Fruit fly (Drosophila melanogaster) whole organism, embryonic: ENCODE measurements around the gene Svil.

Source experiments
- Ada2b ChIP-seq: fragments of 200-800 bp; sonication (Bioruptor generic); IDR thresholded peaks from 2 replicates; pipeline ENCODE4 v1.3.6; 2022; ENCODE audit warnings: missing biosample characterization, missing genetic modification characterization
- Atf-2 ChIP-seq: fragments of 200-800 bp; sonication (Bioruptor generic); optimal IDR thresholded peaks from 2 replicates; lab custom pipeline; 2016; ENCODE audit warnings: missing biosample characterization, missing genetic modification characterization
- BtbVII ChIP-seq: fragments of 200-800 bp; sonication (Bioruptor generic); optimal IDR thresholded peaks from 3 replicates; lab custom pipeline; 2017; ENCODE audit warnings: missing biosample characterization, mild to moderate bottlenecking, missing genetic modification characterization
- CG1024 ChIP-seq: fragments of 200-800 bp; sonication (Bioruptor generic); IDR thresholded peaks from 2 replicates; pipeline ENCODE4 v1.3.6; 2022; ENCODE audit warnings: missing biosample characterization, missing genetic modification characterization
- CG10267 ChIP-seq: fragments of 200-800 bp; sonication (Bioruptor generic); optimal IDR thresholded peaks from 2 replicates; lab custom pipeline; 2018; ENCODE audit warnings: missing biosample characterization, mild to moderate bottlenecking, missing genetic modification characterization, moderate library complexity
- CG11504 ChIP-seq: fragments of 200-800 bp; sonication (Bioruptor generic); optimal IDR thresholded peaks from 3 replicates; lab custom pipeline; 2019; ENCODE audit warnings: missing biosample characterization, mild to moderate bottlenecking, missing genetic modification characterization, moderate library complexity
- CG14965 ChIP-seq: fragments of 200-800 bp; sonication (Bioruptor generic); optimal IDR thresholded peaks from 2 replicates; lab custom pipeline; 2016; ENCODE audit warnings: missing biosample characterization, missing genetic modification characterization, borderline replicate concordance
- CG16813 ChIP-seq: fragments of 200-800 bp; sonication (Bioruptor generic); IDR thresholded peaks from 3 replicates; pipeline ENCODE4 v1.3.6; 2022; ENCODE audit warnings: missing biosample characterization, missing genetic modification characterization; ENCODE audit not compliant: partially characterized antibody
- CG18619 ChIP-seq: fragments of 200-800 bp; sonication (Bioruptor generic); optimal IDR thresholded peaks from 3 replicates; lab custom pipeline; 2017; ENCODE audit warnings: missing biosample characterization, mild to moderate bottlenecking, missing genetic modification characterization
- CG5245 ChIP-seq: fragments of 200-800 bp; sonication (Bioruptor generic); optimal IDR thresholded peaks from 3 replicates; lab custom pipeline; 2016; ENCODE audit warnings: missing biosample characterization, missing genetic modification characterization
- CG6254 ChIP-seq: fragments of 200-800 bp; sonication (Bioruptor generic); optimal IDR thresholded peaks from 3 replicates; lab custom pipeline; 2017; ENCODE audit warnings: mild to moderate bottlenecking, missing biosample characterization, missing genetic modification reagents, missing genetic modification characterization
- CG6272 ChIP-seq: fragments of 200-800 bp; sonication (Bioruptor generic); IDR thresholded peaks from 2 replicates; pipeline ENCODE4 v1.3.6; 2022; ENCODE audit warnings: missing biosample characterization, missing genetic modification characterization
- CG7839 ChIP-seq: fragments of 200-800 bp; sonication (Bioruptor generic); optimal IDR thresholded peaks from 3 replicates; lab custom pipeline; 2018; ENCODE audit warnings: missing biosample characterization, mild to moderate bottlenecking, missing genetic modification characterization, moderate library complexity
- CG8944 ChIP-seq: fragments of 200-800 bp; sonication (Bioruptor generic); optimal IDR thresholded peaks from 3 replicates; lab custom pipeline; 2016; ENCODE audit warnings: missing biosample characterization, missing genetic modification characterization
- D19A ChIP-seq: fragments of 200-800 bp; optimal IDR thresholded peaks from 3 replicates; lab custom pipeline; 2019; ENCODE audit warnings: missing biosample characterization, mild to moderate bottlenecking, missing genetic modification characterization, moderate library complexity
- Dek ChIP-seq: fragments of 200-800 bp; sonication (Bioruptor generic); optimal IDR thresholded peaks from 3 replicates; lab custom pipeline; 2019; ENCODE audit warnings: missing biosample characterization, mild to moderate bottlenecking, missing genetic modification characterization, moderate library complexity
- Hr51 ChIP-seq, 2 experiments: fragments of 200-800 bp; sonication (Bioruptor generic); optimal IDR thresholded peaks; 2 replicates in 1 of 2; 3 replicates in 1 of 2; lab custom pipeline; 2016 to 2018; ENCODE audit warnings: missing biosample characterization in 2 of 2, missing genetic modification characterization in 2 of 2, mild to moderate bottlenecking in 1 of 2, moderate library complexity in 1 of 2
- Med ChIP-seq: fragments of 200-800 bp; sonication (Bioruptor generic); peaks from one replicate; lab custom pipeline; 2016; ENCODE audit warnings: missing biosample characterization, missing genetic modification characterization, mild to moderate bottlenecking, inconsistent platforms, moderate library complexity
- Neu2 ChIP-seq: fragments of 200-800 bp; sonication (Bioruptor generic); optimal IDR thresholded peaks from 3 replicates; lab custom pipeline; 2016; ENCODE audit warnings: missing biosample characterization, missing genetic modification characterization, borderline replicate concordance
- Oli ChIP-seq: fragments of 200-800 bp; sonication (Bioruptor generic); optimal IDR thresholded peaks from 2 replicates; lab custom pipeline; 2018; ENCODE audit warnings: missing biosample characterization, mild to moderate bottlenecking, missing genetic modification characterization, moderate library complexity
- Pdp1 ChIP-seq, 2 experiments: fragments of 200-800 bp; sonication (Bioruptor generic); optimal IDR thresholded peaks; 3 replicates each; lab custom pipeline; 2016; ENCODE audit warnings: missing biosample characterization in 2 of 2, missing genetic modification characterization in 2 of 2, mild to moderate bottlenecking in 1 of 2, moderate library complexity in 1 of 2
- Sox100B ChIP-seq: fragments of 200-800 bp; sonication (Bioruptor generic); optimal IDR thresholded peaks from 3 replicates; lab custom pipeline; 2018; ENCODE audit warnings: missing biosample characterization, mild to moderate bottlenecking, missing genetic modification characterization
- Spps ChIP-seq: fragments of 200-800 bp; sonication (Bioruptor generic); optimal IDR thresholded peaks from 2 replicates; lab custom pipeline; 2018; ENCODE audit warnings: missing biosample characterization, mild to moderate bottlenecking, missing genetic modification characterization
- Taf1 ChIP-seq: fragments of 200-800 bp; sonication (Bioruptor generic); IDR thresholded peaks from 2 replicates; pipeline ENCODE4 v1.3.6; 2022; ENCODE audit warnings: missing biosample characterization, missing genetic modification characterization
- Xrp1 ChIP-seq: fragments of 200-800 bp; sonication (Bioruptor generic); IDR thresholded peaks from 2 replicates; pipeline ENCODE4 v1.3.6; 2022; ENCODE audit warnings: missing biosample characterization, missing genetic modification characterization
- al ChIP-seq: fragments of 200-800 bp; sonication (Bioruptor generic); IDR thresholded peaks from 2 replicates; pipeline ENCODE4 v1.3.6; 2022; ENCODE audit warnings: missing biosample characterization, missing genetic modification characterization
- bab2 ChIP-seq: fragments of 200-800 bp; sonication (Bioruptor generic); optimal IDR thresholded peaks from 2 replicates; lab custom pipeline; 2016; ENCODE audit warnings: missing biosample characterization, missing genetic modification characterization
- bsh ChIP-seq, 2 experiments: fragments of 200-800 bp; sonication (Bioruptor generic); optimal IDR thresholded peaks; 2 replicates each; lab custom pipeline; 2017 to 2018; ENCODE audit warnings: mild to moderate bottlenecking in 2 of 2, missing biosample characterization in 2 of 2, missing genetic modification characterization in 2 of 2, moderate library complexity in 1 of 2
- cad ChIP-seq: fragments of >200 bp; optimal IDR thresholded peaks from 2 replicates; lab custom pipeline; 2017; ENCODE audit warnings: missing biosample characterization, missing genetic modification characterization
- chif ChIP-seq, 2 experiments: fragments of 200-800 bp; sonication (Bioruptor generic); optimal IDR thresholded peaks; 3 replicates each; lab custom pipeline; 2016; ENCODE audit warnings: missing biosample characterization in 2 of 2, missing genetic modification characterization in 2 of 2
- chinmo ChIP-seq: fragments of 200-800 bp; sonication (Bioruptor generic); IDR thresholded peaks from 4 replicates; pipeline ENCODE4 v1.3.6; 2022; ENCODE audit warnings: missing biosample characterization, missing genetic modification characterization; ENCODE audit not compliant: partially characterized antibody
- ci ChIP-seq: fragments of 200-800 bp; sonication (Bioruptor generic); IDR thresholded peaks from 3 replicates; pipeline ENCODE4 v1.3.6; 2022; ENCODE audit warnings: missing biosample characterization, missing genetic modification characterization
- croc ChIP-seq: fragments of 200-800 bp; sonication (Bioruptor generic); conservative IDR thresholded peaks from 3 replicates; pipeline ENCODE4 v1.3.6; 2022; ENCODE audit warnings: missing biosample characterization, missing genetic modification characterization
- fd96Cb ChIP-seq: fragments of 200-800 bp; sonication (Bioruptor generic); optimal IDR thresholded peaks from 2 replicates; lab custom pipeline; 2018; ENCODE audit warnings: missing biosample characterization, mild to moderate bottlenecking, missing genetic modification characterization, moderate library complexity
- fru ChIP-seq: fragments of >200 bp; optimal IDR thresholded peaks from 2 replicates; lab custom pipeline; 2017
- ftz-f1 ChIP-seq: fragments of 200-800 bp; sonication (Bioruptor generic); optimal IDR thresholded peaks from 2 replicates; lab custom pipeline; 2016; ENCODE audit warnings: missing biosample characterization, missing genetic modification characterization
- gce ChIP-seq: fragments of 200-800 bp; sonication (Bioruptor generic); IDR thresholded peaks from 3 replicates; pipeline ENCODE4 v1.3.6; 2022; ENCODE audit warnings: missing biosample characterization, missing genetic modification characterization
- gem ChIP-seq: fragments of 200-800 bp; sonication (Bioruptor generic); optimal IDR thresholded peaks from 2 replicates; lab custom pipeline; 2019; ENCODE audit warnings: missing biosample characterization, mild to moderate bottlenecking, missing genetic modification characterization, moderate library complexity
- gro ChIP-seq: fragments of 200-800 bp; sonication (Bioruptor generic); optimal IDR thresholded peaks from 2 replicates; lab custom pipeline; 2016; ENCODE audit warnings: missing biosample characterization, missing genetic modification characterization
- nau ChIP-seq: fragments of 200-800 bp; sonication (Bioruptor generic); optimal IDR thresholded peaks from 3 replicates; lab custom pipeline; 2017; ENCODE audit warnings: missing biosample characterization, mild to moderate bottlenecking, missing genetic modification characterization, missing genetic modification reagents
- nmo ChIP-seq: fragments of 200-800 bp; sonication (Bioruptor generic); optimal IDR thresholded peaks from 2 replicates; lab custom pipeline; 2018; ENCODE audit warnings: missing biosample characterization, mild to moderate bottlenecking, missing genetic modification characterization, moderate library complexity
- nom ChIP-seq: fragments of 200-800 bp; sonication (Bioruptor generic); optimal IDR thresholded peaks from 2 replicates; lab custom pipeline; 2017; ENCODE audit warnings: missing biosample characterization, missing genetic modification characterization, mild to moderate bottlenecking, moderate library complexity, missing genetic modification reagents
- p53 ChIP-seq: fragments of 200-800 bp; sonication (Bioruptor generic); optimal IDR thresholded peaks from 2 replicates; lab custom pipeline; 2016; ENCODE audit warnings: missing biosample characterization, missing genetic modification characterization
- sob ChIP-seq: fragments of 200-800 bp; sonication (Bioruptor generic); IDR thresholded peaks from 2 replicates; pipeline ENCODE4 v1.3.6; 2022; ENCODE audit warnings: missing biosample characterization, missing genetic modification characterization
- unpg ChIP-seq: fragments of 200-800 bp; sonication (Bioruptor generic); optimal IDR thresholded peaks from 3 replicates; lab custom pipeline; 2018; ENCODE audit warnings: missing biosample characterization, mild to moderate bottlenecking, missing genetic modification characterization, moderate library complexity
- vvl ChIP-seq: fragments of 200-800 bp; sonication (Bioruptor generic); IDR thresholded peaks from 2 replicates; pipeline ENCODE4 v1.3.6; 2022; ENCODE audit warnings: missing biosample characterization, missing genetic modification characterization
- yki ChIP-seq: fragments of >200 bp; optimal IDR thresholded peaks from 3 replicates; lab custom pipeline; 2018
- zf30C ChIP-seq: fragments of 200-800 bp; sonication (Bioruptor generic); optimal IDR thresholded peaks from 3 replicates; lab custom pipeline; 2018; ENCODE audit warnings: missing biosample characterization, mild to moderate bottlenecking, missing genetic modification characterization

Svil gene

DNA sequence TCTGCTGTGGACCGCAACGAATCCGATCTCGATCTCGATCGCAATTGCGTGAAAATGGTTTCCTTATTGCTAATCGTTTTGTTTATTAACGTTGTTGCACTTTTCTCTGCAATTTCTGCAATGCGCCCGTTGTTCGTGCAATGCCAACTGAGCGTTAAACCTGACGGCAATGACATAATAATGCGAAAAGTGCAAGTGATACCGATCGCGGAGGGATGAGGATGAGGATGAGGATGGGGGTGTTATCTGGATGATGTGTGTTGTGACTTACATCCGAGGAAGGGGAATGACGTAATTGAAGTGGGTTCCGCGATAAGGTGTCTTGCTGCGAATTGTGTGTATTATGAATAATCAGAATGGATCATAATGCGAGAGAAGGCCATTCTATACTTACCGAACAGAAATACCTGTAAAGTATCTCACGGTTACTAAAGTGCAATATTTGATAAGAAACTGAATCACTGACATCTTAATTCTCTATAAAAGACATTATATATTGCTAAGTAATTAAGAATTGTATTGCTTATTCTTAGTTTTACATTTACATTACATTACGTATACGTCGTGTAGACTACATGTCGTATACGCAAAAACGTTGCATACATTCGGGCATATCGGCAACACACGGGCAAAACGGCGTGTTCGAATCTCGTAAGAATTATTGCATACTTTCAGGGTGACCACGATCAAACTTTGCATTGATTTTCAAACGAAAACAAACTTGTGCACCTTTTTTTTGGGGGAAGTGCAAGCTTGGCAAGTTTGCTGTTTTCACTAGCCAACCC, 108.1 kb downstream of the Svil start (continued):
- TF ChIP-seq CG6272 (GFP tag; lab: Robert Waterston, UW) (no peak), CG8944 (GFP tag; lab: Kevin White, UChicago) (no peak), yki (lab: Kevin White, UChicago) (no peak), Med (peak; percentile 66), Pdp1 (GFP tag; optimal IDR thresholded peaks at IDR 0.05; lab: Kevin White, UChicago) (peak in 1 of 2 experiments; percentile 18), gce (GFP tag; lab: Robert Waterston, UW) (no peak), CG11504 (tag; lab: Kevin White, UChicago) (peak; percentile 19), ftz-f1 (peak; percentile 6), croc (no peak), CG16813 (GFP tag; lab: Robert Waterston, UW) (0 out of 3 replicates have a peak, but pooled peaks have one; percentile 10), unpg (GFP tag; lab: Kevin White, UChicago) (no peak), Spps (no peak), gro (GFP tag; lab: Kevin White, UChicago) (peak; percentile 4), cad (no peak), Neu2 (GFP tag; lab: Kevin White, UChicago) (no peak)
- TF ChIP-seq, all 482 proteins: peak for 19

DNA sequence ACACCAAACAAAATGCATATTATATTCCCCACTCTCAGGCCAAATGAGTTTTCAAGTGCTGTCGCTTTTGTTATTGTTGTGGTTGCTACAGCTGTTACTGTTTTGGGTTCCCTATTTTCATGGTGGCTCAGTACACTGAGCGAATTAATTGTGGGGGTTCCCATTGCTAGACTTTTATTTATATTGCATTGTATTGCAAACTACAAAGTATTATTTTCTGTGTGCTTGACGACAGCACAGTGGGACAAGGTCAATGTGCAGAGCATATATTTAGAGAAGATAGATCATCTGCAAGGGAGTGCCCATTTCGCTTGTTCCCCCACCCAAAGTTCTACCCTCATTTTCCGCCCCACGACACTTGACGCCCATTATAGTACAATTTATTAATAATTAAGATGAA, 109.0 kb downstream of the Svil start:
- TF ChIP-seq vvl (GFP tag; lab: Robert Waterston, UW) = 0 out of 2 replicates have a peak, but pooled peaks have one; percentile 29
- peak; percentile 41; the same call in 1 of the 3 replicates for TF ChIP-seq ci
- TF ChIP-seq Hr51 (GFP tag; optimal IDR thresholded peaks at IDR 0.05; lab: Kevin White, UChicago) = peak in 1 of 2 experiments; percentile 16
- TF ChIP-seq chif (GFP tag; optimal IDR thresholded peaks at IDR 0.05; lab: Kevin White, UChicago) = peak in 1 of 2 experiments; percentile 15
- TF ChIP-seq nom (GFP tag; lab: Kevin White, UChicago) = peak; percentile 1
- TF ChIP-seq Atf-2 (GFP tag; lab: Kevin White, UChicago) = no peak
- TF ChIP-seq CG18619 (GFP tag; lab: Kevin White, UChicago) = no peak
- peak; percentile 9 for TF ChIP-seq bab2 (GFP tag; lab: Kevin White, UChicago)
- peak; percentile 8 for TF ChIP-seq Sox100B (GFP tag; lab: Kevin White, UChicago)
- TF ChIP-seq bsh (GFP tag; optimal IDR thresholded peaks at IDR 0.05; lab: Kevin White, UChicago) = peak in 1 of 2 experiments; percentile 13
- peak; percentile 39 for TF ChIP-seq fd96Cb (tag; lab: Kevin White, UChicago)
- 0 out of 2 replicates have a peak, but pooled peaks have one; percentile 12 for TF ChIP-seq sob
- no peak for TF ChIP-seq fru (lab: Kevin White, UChicago)
- no peak for TF ChIP-seq CG10267 (tag; lab: Kevin White, UChicago)
- TF ChIP-seq CG14965 (GFP tag; lab: Kevin White, UChicago) = no peak
- TF ChIP-seq CG7839 (tag; lab: Kevin White, UChicago) = peak; percentile 22
- TF ChIP-seq p53 (GFP tag; lab: Kevin White, UChicago) = no peak
- peak; percentile 4 for TF ChIP-seq D19A (tag; lab: Kevin White, UChicago)
- TF ChIP-seq nau (GFP tag; lab: Kevin White, UChicago) = peak; percentile 8
- peak; percentile 14; the same call in 1 of the 2 replicates for TF ChIP-seq CG1024
- TF ChIP-seq Oli (tag; lab: Kevin White, UChicago) = peak; percentile 24
- TF ChIP-seq zf30C (GFP tag; lab: Kevin White, UChicago) = peak; percentile 50
- peak; percentile 27 for TF ChIP-seq gem (tag; lab: Kevin White, UChicago)
- peak; percentile 42; the same call in 1 of the 2 replicates for TF ChIP-seq Xrp1 (GFP tag; lab: Robert Waterston, UW)
- TF ChIP-seq Taf1 (GFP tag; lab: Robert Waterston, UW) = no peak
- TF ChIP-seq CG5245 (GFP tag; lab: Kevin White, UChicago) = peak; percentile 12
- TF ChIP-seq al (GFP tag; lab: Robert Waterston, UW) = no peak
- TF ChIP-seq chinmo (GFP tag; lab: Robert Waterston, UW) = 0 out of 4 replicates have a peak, but pooled peaks have one; percentile 24
- TF ChIP-seq CG11504 (tag; lab: Kevin White, UChicago) = peak; percentile 57
- peak; percentile 24 for TF ChIP-seq nmo (GFP tag; lab: Kevin White, UChicago)
- TF ChIP-seq BtbVII (GFP tag; lab: Kevin White, UChicago) = no peak
- peak; percentile 21 for TF ChIP-seq CG6254
- TF ChIP-seq Dek (tag; lab: Kevin White, UChicago) = no peak
- TF ChIP-seq Ada2b = peak; percentile 32; the same call in 1 of the 2 replicates
